Worm (Caenorhabditis elegans) whole organism, L4 larva: ENCODE measurements around the gene lab-2.

Experiments used
- F10B5.3 ChIP-seq: sonication (generic microtip); optimal IDR thresholded peaks from 2 replicates; lab custom pipeline; 2016; ENCODE audit warnings: mild to moderate bottlenecking, missing genetic modification characterization, missing compliant biosample characterization
- F26F4.8 ChIP-seq: fragments of 200-800 bp; sonication (Bioruptor generic); conservative IDR thresholded peaks from 2 replicates; pipeline ENCODE4 v1.3.6; 2022; ENCODE audit warnings: missing genetic modification characterization, missing compliant biosample characterization
- T26A8.4 ChIP-seq: fragments of 200-800 bp; sonication (Bioruptor generic); IDR thresholded peaks from 2 replicates; pipeline ENCODE4 v1.3.6; 2022; ENCODE audit warnings: missing genetic modification characterization, missing compliant biosample characterization
- Y105C5A.15 ChIP-seq: fragments of 200-800 bp; sonication (Bioruptor generic); IDR thresholded peaks from 2 replicates; pipeline ENCODE4 v1.3.6; 2022; ENCODE audit warnings: missing genetic modification characterization, missing compliant biosample characterization
- Y75B8A.6 ChIP-seq: fragments of 200-800 bp; sonication (Bioruptor generic); IDR thresholded peaks from 2 replicates; pipeline ENCODE4 v1.3.6; 2022; ENCODE audit warnings: missing genetic modification reagents, missing genetic modification characterization, missing compliant biosample characterization
- aly-2 ChIP-seq: sonication (generic microtip); optimal IDR thresholded peaks from 2 replicates; lab custom pipeline; 2018; ENCODE audit warnings: missing biosample characterization, missing genetic modification characterization
- ces-1 ChIP-seq: fragments of 150-350 bp; sonication (generic microtip); optimal IDR thresholded peaks from 4 replicates; lab custom pipeline; 2014; ENCODE audit warnings: missing biosample characterization, missing genetic modification reagents, missing genetic modification characterization
- daf-19 ChIP-seq: fragments of 200-800 bp; sonication (Bioruptor generic); conservative IDR thresholded peaks from 2 replicates; pipeline ENCODE4 v1.3.6; 2022; ENCODE audit warnings: missing genetic modification characterization, missing compliant biosample characterization
- dve-1 ChIP-seq: sonication (generic microtip); optimal IDR thresholded peaks from 2 replicates; lab custom pipeline; 2017; ENCODE audit warnings: antibody characterized with exemption, mild to moderate bottlenecking, missing genetic modification characterization, missing compliant biosample characterization; ENCODE audit not compliant: insufficient read depth
- egl-27 ChIP-seq: sonication (generic microtip); optimal IDR thresholded peaks from 3 replicates; lab custom pipeline; 2017; ENCODE audit warnings: missing biosample characterization, missing genetic modification reagents, missing genetic modification characterization
- egl-43 ChIP-seq: fragments of 200-800 bp; sonication (Bioruptor generic); IDR thresholded peaks from 2 replicates; pipeline ENCODE4 v1.3.6; 2022; ENCODE audit warnings: missing genetic modification reagents, missing genetic modification characterization, missing compliant biosample characterization
- hif-1 ChIP-seq, 2 experiments: sonication (generic microtip); optimal IDR thresholded peaks; 2 replicates each; lab custom pipeline; 2016 to 2017; ENCODE audit warnings: missing compliant biosample characterization in 2 of 2, missing genetic modification characterization in 2 of 2, missing genetic modification reagents in 2 of 2, missing genotype in 2 of 2, mild to moderate bottlenecking in 1 of 2
- hmg-1.1 ChIP-seq: fragments of 200-800 bp; sonication (Bioruptor generic); IDR thresholded peaks from 2 replicates; pipeline ENCODE4 v1.3.6; 2022; ENCODE audit warnings: missing genetic modification reagents, missing genetic modification characterization, missing compliant biosample characterization
- lim-7 ChIP-seq: fragments of 200-800 bp; sonication (Bioruptor generic); IDR thresholded peaks from 2 replicates; pipeline ENCODE4 v1.3.6; 2022; ENCODE audit warnings: missing genetic modification characterization, missing compliant biosample characterization
- lin-38 ChIP-seq: fragments of 200-800 bp; sonication (Bioruptor generic); IDR thresholded peaks from 2 replicates; pipeline ENCODE4 v1.3.6; 2022; ENCODE audit warnings: missing genetic modification reagents, missing genetic modification characterization, missing compliant biosample characterization
- lsy-2 ChIP-seq, 2 experiments: fragments of 150-350 bp in 1 of 2; sonication (generic microtip) in 1 of 2; optimal IDR thresholded peaks; 2 replicates each; lab custom pipeline; 2014 to 2017; ENCODE audit warnings: missing biosample characterization in 2 of 2, missing genetic modification characterization in 2 of 2
- mdt-29 ChIP-seq: fragments of 200-800 bp; sonication (Bioruptor generic); IDR thresholded peaks from 2 replicates; pipeline ENCODE4 v1.3.6; 2022; ENCODE audit warnings: missing genetic modification reagents, missing genetic modification characterization, missing compliant biosample characterization
- mep-1 ChIP-seq: fragments of 150-350 bp; sonication (generic microtip); optimal IDR thresholded peaks from 3 replicates; lab custom pipeline; 2014; ENCODE audit warnings: missing biosample characterization, missing genetic modification characterization
- mes-2 ChIP-seq: sonication (generic microtip); optimal IDR thresholded peaks from 2 replicates; lab custom pipeline; 2016; ENCODE audit warnings: missing genotype, mild to moderate bottlenecking, missing genetic modification characterization, missing compliant biosample characterization; ENCODE audit not compliant: poor library complexity, severe bottlenecking
- mxl-3 ChIP-seq: fragments of 200-800 bp; sonication (Bioruptor generic); optimal IDR thresholded peaks from 2 replicates; lab custom pipeline; 2018; ENCODE audit warnings: mild to moderate bottlenecking, missing genetic modification characterization, missing compliant biosample characterization
- nhr-102 ChIP-seq: sonication (generic microtip); optimal IDR thresholded peaks from 2 replicates; lab custom pipeline; 2016; ENCODE audit warnings: mild to moderate bottlenecking, missing genetic modification characterization, moderate library complexity, missing compliant biosample characterization
- nhr-25 ChIP-seq: sonication (generic microtip); optimal IDR thresholded peaks from 2 replicates; lab custom pipeline; 2017; ENCODE audit warnings: missing genetic modification characterization, mild to moderate bottlenecking, missing compliant biosample characterization, antibody characterized with exemption, moderate library complexity, borderline replicate concordance; ENCODE audit not compliant: insufficient read depth
- nhr-48 ChIP-seq: sonication (generic microtip); optimal IDR thresholded peaks from 2 replicates; lab custom pipeline; 2016; ENCODE audit warnings: mild to moderate bottlenecking, missing genetic modification characterization, missing compliant biosample characterization
- pha-4 ChIP-seq, 2 experiments: fragments of 150-350 bp in 1 of 2; fragments of 200-800 bp in 1 of 2; sonication (Bioruptor generic) in 1 of 2; IDR thresholded peaks in 1 of 2; optimal IDR thresholded peaks in 1 of 2; 2 replicates each; pipeline versions ENCODE4 v1.3.6 to Lab custom; 2014 to 2022; ENCODE audit warnings: missing genetic modification characterization in 2 of 2, missing genetic modification reagents in 2 of 2, missing biosample characterization in 1 of 2, missing compliant biosample characterization in 1 of 2
- php-3 ChIP-seq: fragments of 200-800 bp; sonication (Bioruptor generic); IDR thresholded peaks from 2 replicates; pipeline ENCODE4 v1.3.6; 2022; ENCODE audit warnings: missing genetic modification reagents, missing genetic modification characterization, missing compliant biosample characterization
- saeg-2 ChIP-seq: fragments of 200-800 bp; sonication (Bioruptor generic); IDR thresholded peaks from 2 replicates; pipeline ENCODE4 v1.3.6; 2022; ENCODE audit warnings: missing genetic modification reagents, missing genetic modification characterization, missing compliant biosample characterization
- snpc-4 ChIP-seq: fragments of 150-350 bp; optimal IDR thresholded peaks from 2 replicates; lab custom pipeline; 2014; ENCODE audit warnings: missing biosample characterization, missing genetic modification characterization
- spr-3 ChIP-seq: fragments of 200-800 bp; sonication (Bioruptor generic); optimal IDR thresholded peaks from 2 replicates; lab custom pipeline; 2018; ENCODE audit warnings: mild to moderate bottlenecking, missing genetic modification characterization, missing compliant biosample characterization
- tag-97 ChIP-seq: fragments of 200-800 bp; sonication (Bioruptor generic); IDR thresholded peaks from 2 replicates; pipeline ENCODE4 v1.3.6; 2022; ENCODE audit warnings: missing genetic modification characterization, missing compliant biosample characterization
- tra-1 ChIP-seq: fragments of 200-800 bp; sonication (Bioruptor generic); IDR thresholded peaks from 2 replicates; pipeline ENCODE4 v1.3.6; 2022; ENCODE audit warnings: missing genetic modification reagents, missing genetic modification characterization, missing compliant biosample characterization
- unc-62 ChIP-seq, 3 experiments: fragments of 150-350 bp in 1 of 3; sonication (generic microtip); optimal IDR thresholded peaks in 2 of 3; peaks in 1 of 3; 1 replicate in 1 of 3; 2 replicates in 2 of 3; lab custom pipeline; 2014 to 2017; ENCODE audit warnings: missing biosample characterization in 3 of 3, missing genetic modification characterization in 3 of 3, missing genetic modification reagents in 3 of 3, missing genotype in 1 of 3
- vab-7 ChIP-seq: fragments of 200-800 bp; sonication (Bioruptor generic); IDR thresholded peaks from 2 replicates; pipeline ENCODE4 v1.3.6; 2022; ENCODE audit warnings: missing genetic modification reagents, missing genetic modification characterization, missing compliant biosample characterization
- zfp-2 ChIP-seq: sonication (generic microtip); optimal IDR thresholded peaks from 2 replicates; lab custom pipeline; 2016; ENCODE audit warnings: mild to moderate bottlenecking, missing genetic modification characterization, missing compliant biosample characterization
- zfp-3 ChIP-seq: fragments of 200-800 bp; sonication (Bioruptor generic); conservative IDR thresholded peaks from 2 replicates; pipeline ENCODE4 v1.3.6; 2022; ENCODE audit warnings: missing genetic modification reagents, missing genetic modification characterization, missing compliant biosample characterization

Gene lab-2

DNA sequence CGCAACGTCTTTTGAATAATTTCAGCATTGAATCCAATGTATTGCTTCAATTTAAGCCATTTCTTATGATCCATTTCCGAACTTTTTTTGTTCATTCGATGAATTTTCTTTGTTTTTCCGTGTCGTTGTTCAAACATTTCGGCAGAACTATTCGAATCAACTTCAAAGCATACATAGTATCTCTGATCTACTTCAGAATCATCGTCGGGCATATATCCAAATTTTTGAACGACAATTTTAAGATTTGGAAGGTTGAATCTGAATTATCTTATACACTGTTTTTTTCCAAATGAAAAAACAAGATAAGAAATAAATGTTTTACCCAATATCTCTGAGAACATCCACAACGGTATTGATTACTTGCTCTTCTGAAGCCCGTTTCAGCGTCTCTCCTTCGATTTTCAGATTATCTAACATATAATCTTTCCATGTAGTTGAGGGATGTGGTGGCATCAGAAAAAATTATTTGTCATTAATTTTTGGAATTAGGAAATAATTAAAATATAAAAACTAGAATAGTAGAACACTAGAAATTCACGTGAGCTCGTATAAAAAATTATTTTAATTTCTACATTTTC is at the start of gene lab-2:
lab-2 (minus strand) TSS at position 453 of the 578 bp plus-strand sequence.
- no peak for TF ChIP-seq egl-27
- no peak for TF ChIP-seq hmg-1.1 (GFP tag; lab: Robert Waterston, UW)
- peak; percentile 29 for TF ChIP-seq nhr-25 (tag; lab: Kevin White, UChicago)
- TF ChIP-seq mdt-29 = no peak
- TF ChIP-seq pha-4 (GFP tag; IDR thresholded peaks at IDR 0.05; lab: Robert Waterston, UW) = peak; percentile 58
- no peak for TF ChIP-seq pha-4 (tag; optimal IDR thresholded peaks at IDR 0.05; lab: Kevin White, UChicago)
- TF ChIP-seq snpc-4 = no peak
- TF ChIP-seq saeg-2 (GFP tag; lab: Robert Waterston, UW) = no peak
- no peak for TF ChIP-seq spr-3 (GFP tag; lab: Kevin White, UChicago)
- TF ChIP-seq Y75B8A.6 (GFP tag; lab: Robert Waterston, UW) = no peak
- peak; percentile 6; the same call in 1 of the 2 replicates for TF ChIP-seq vab-7 (GFP tag; lab: Robert Waterston, UW)
- peak; percentile 39 for TF ChIP-seq nhr-102 (tag; lab: Kevin White, UChicago)
- TF ChIP-seq tra-1 (GFP tag; lab: Robert Waterston, UW) = peak; percentile 20; the same call in 1 of the 2 replicates
- no peak for TF ChIP-seq ces-1 (GFP tag; lab: Kevin White, UChicago)
- TF ChIP-seq lsy-2 (tag; optimal IDR thresholded peaks at IDR 0.05; lab: Kevin White, UChicago) = peak in 1 of 2 experiments; percentile 39
- no peak for TF ChIP-seq tag-97 (GFP tag; lab: Robert Waterston, UW)
- TF ChIP-seq aly-2 (tag; lab: Kevin White, UChicago) = no peak
- no peak for TF ChIP-seq lim-7 (GFP tag; lab: Robert Waterston, UW)
- no peak for TF ChIP-seq F26F4.8 (GFP tag; lab: Robert Waterston, UW)
- TF ChIP-seq dve-1 (tag; lab: Kevin White, UChicago) = peak; percentile 1
- TF ChIP-seq php-3 (GFP tag; lab: Robert Waterston, UW) = 0 out of 2 replicates have a peak, but pooled peaks have one; percentile 16
- 0 out of 2 replicates have a peak, but pooled peaks have one; percentile 20 for TF ChIP-seq lin-38 (GFP tag; lab: Robert Waterston, UW)
- peak; percentile 41; the same call in 1 of the 2 replicates for TF ChIP-seq T26A8.4
- TF ChIP-seq zfp-3 (GFP tag; lab: Robert Waterston, UW) = 0 out of 2 replicates have a peak, but pooled peaks have one; percentile 21
- peak; percentile 13 for TF ChIP-seq mes-2 (tag; lab: Kevin White, UChicago)
- TF ChIP-seq mep-1 (tag; lab: Kevin White, UChicago) = no peak
- TF ChIP-seq hif-1 (tag; optimal IDR thresholded peaks at IDR 0.05; lab: Kevin White, UChicago) = peak in 1 of 2 experiments; percentile 5
- TF ChIP-seq mxl-3 = no peak
- no peak for TF ChIP-seq Y105C5A.15

DNA sequence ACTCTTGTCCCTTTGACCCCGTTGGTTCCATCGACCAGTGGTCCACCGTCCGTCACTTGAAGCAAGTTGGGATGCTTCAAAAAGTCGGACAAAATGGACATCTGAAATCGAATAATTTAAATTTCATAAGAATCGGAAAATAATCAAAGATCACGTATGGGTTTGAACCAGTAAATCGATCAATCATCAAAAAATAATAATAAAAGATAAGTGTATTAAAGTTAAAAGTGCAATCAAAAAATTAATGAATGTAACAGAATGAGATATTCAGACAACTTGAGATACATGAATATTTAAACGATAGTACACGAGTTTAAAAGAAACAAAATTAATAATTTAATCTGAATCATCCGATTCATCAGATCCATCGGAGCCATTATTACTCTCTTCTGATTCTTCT is 49.5 kb upstream of the lab-2 start, which contains the start of gene T20B12.7:
T20B12.7 (minus strand) TSS at position 101 of the 400 bp plus-strand sequence.
- TF ChIP-seq zfp-2 (tag; lab: Kevin White, UChicago) (no peak), egl-43 (GFP tag; lab: Robert Waterston, UW) (no peak), snpc-4 (no peak), daf-19 (GFP tag; lab: Robert Waterston, UW) (no peak), nhr-48 (tag; lab: Kevin White, UChicago) (no peak)

DNA sequence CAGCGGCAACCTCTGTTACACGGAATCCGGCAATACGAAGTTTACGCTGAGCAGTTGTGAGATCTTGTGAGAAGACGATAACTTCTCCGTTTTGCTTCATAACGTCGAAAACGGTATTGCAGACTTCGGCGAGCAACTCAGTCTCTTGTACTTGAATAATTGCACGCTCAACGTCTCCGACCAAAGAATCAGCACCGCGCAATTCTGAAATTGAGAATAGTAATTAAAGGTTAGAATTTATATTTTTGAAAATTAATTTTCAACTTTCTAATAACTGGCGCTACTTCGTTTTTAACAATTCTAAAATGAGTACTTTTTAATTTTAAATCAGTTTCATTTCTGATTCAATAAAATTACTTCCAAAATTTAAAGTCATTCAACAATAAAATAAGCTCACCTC is 49.1 kb upstream of the lab-2 start:
- TF ChIP-seq unc-62 (GFP tag; optimal IDR thresholded peaks at IDR 0.05 in 1 of 2; lab: Kevin White, UChicago) (peak in 1 of 2 experiments; percentile 91), unc-62 (tag; optimal IDR thresholded peaks at IDR 0.05; lab: Kevin White, UChicago) (no peak), F10B5.3 (tag; lab: Kevin White, UChicago) (no peak)
